Worm (Caenorhabditis elegans): ENCODE measurements around the gene R107.9.

Gene R107.9

DNA sequence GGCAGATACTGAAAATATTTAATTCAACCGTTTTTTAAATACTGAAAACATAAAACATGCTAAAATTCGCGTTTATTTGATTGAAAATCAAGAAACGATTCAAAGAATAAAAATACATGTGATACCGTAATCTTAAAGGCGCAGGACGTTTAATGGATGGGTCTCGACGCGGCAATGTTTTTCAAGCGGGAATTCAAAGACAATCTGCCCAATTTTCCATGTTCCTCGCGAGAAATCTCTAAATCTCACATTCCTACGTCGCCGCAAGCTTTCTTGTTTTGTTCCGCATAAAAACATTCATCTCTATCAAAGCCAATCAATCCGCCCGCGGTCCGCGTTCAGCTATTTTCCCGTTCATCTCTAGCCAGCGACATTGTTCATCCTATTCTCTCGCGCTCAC lies 36.3 kb upstream of the R107.9 start:
- peak; percentile 51 for TF ChIP-seq aha-1 (tag)
- 0 out of 2 replicates have a peak, but pooled peaks have one; percentile 13 for TF ChIP-seq lin-38 (GFP tag; IDR thresholded peaks at IDR 0.05)
- no peak for TF ChIP-seq zag-1 (tag; optimal IDR thresholded peaks at IDR 0.05)
- TF ChIP-seq sdz-12 (GFP tag; optimal IDR thresholded peaks at IDR 0.05): no peak
- TF ChIP-seq lin-1 (GFP tag; IDR thresholded peaks at IDR 0.05): no peak
- no peak for TF ChIP-seq duxl-1 (tag; optimal IDR thresholded peaks at IDR 0.05; ENCODE audit: poor library complexity)
- TF ChIP-seq hif-1 (tag; optimal IDR thresholded peaks at IDR 0.05): no peak
- no peak for TF ChIP-seq ceh-82 (tag; optimal IDR thresholded peaks at IDR 0.05)
- no peak for TF ChIP-seq Y75B8A.6 (GFP tag; IDR thresholded peaks at IDR 0.05)

DNA sequence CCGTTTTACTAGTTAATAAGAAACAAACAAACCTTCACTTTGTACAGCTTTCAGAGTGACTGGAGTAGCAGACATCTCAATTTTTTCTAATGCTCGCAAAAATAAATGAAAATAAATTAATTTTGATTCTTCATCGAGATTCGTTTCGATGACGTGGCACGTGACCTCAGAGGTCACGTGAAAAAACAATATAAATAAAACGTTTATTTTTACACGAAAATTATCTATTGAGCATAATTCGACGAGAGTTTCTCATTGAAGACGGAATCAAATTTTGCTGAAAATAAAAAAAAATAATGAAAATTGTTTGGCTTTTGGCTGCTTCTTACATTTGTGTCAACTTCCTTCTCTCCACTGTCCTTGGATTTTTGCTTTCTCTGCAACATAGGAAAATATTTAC lies 35.9 kb upstream of the R107.9 start, which contains the start of gene rpn-6.2:
rpn-6.2 (minus strand) TSS at position 101 of the 400 bp plus-strand sequence.
- TF ChIP-seq Y48G9A.11 (GFP tag; IDR thresholded peaks at IDR 0.05) (no peak), aha-1 (tag) (no peak), ceh-32 (tag; optimal IDR thresholded peaks at IDR 0.05; ENCODE audit: poor library complexity) (no peak), madf-9 (GFP tag; conservative IDR thresholded peaks at IDR 0.05) (no peak), Y5F2A.4 (GFP tag; optimal IDR thresholded peaks at IDR 0.05) (no peak), egl-27 (tag; optimal IDR thresholded peaks at IDR 0.05) (no peak), set-16 (GFP tag; IDR thresholded peaks at IDR 0.05) (no peak), F49E8.2 (tag; optimal IDR thresholded peaks at IDR 0.05; ENCODE audit: borderline replicate concordance) (no peak), lin-38 (GFP tag; IDR thresholded peaks at IDR 0.05) (no peak), unc-62 (GFP tag; optimal IDR thresholded peaks at IDR 0.05 in 1 of 2) (no peak), unc-62 (tag; optimal IDR thresholded peaks at IDR 0.05) (no peak), nhr-77 (tag; optimal IDR thresholded peaks at IDR 0.05) (no peak), spr-1 (tag; optimal IDR thresholded peaks at IDR 0.05) (no peak), php-3 (GFP tag; IDR thresholded peaks at IDR 0.05) (no peak), ZK546.5 (tag; optimal IDR thresholded peaks at IDR 0.05) (no peak), nhr-6 (tag; optimal IDR thresholded peaks at IDR 0.05) (no peak), nhr-41 (GFP tag; IDR thresholded peaks at IDR 0.05) (no peak), daf-8 (GFP tag; IDR thresholded peaks at IDR 0.05) (no peak), dmd-9 (GFP tag; IDR thresholded peaks at IDR 0.05) (no peak)

DNA sequence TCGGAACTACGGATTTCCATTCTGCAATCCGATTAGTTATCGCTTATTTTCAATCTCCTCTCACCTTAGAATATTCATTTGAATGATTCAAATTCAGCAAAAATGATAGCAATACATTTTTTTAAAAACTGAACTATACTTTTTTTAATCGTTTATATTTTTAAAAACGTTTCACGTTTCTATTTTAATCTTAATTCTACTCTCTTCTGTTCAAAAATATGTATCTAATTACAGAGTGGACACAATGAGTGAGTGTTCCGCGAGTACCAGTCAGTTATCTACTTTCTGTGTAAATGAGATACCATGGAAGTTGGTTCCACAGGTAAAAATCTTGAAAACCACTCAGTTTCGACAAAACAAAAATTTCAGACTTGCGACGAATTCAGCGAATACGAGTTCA lies 35.2 kb upstream of the R107.9 start, which contains the start of the genes F59B2.15 and zif-1:
F59B2.15 (minus strand) TSS at position 101 of the 400 bp plus-strand sequence.
zif-1 (plus strand) TSS at position 235 of the 400 bp plus-strand sequence.
- no peak for TF ChIP-seq ceh-62 (tag; optimal IDR thresholded peaks at IDR 0.05)
- TF ChIP-seq ama-1 (optimal IDR thresholded peaks at IDR 0.05): no peak
- TF ChIP-seq hlh-30 (tag; optimal IDR thresholded peaks at IDR 0.05; ENCODE audit: insufficient read depth): no peak
- no peak for TF ChIP-seq zfp-3 (GFP tag; conservative IDR thresholded peaks at IDR 0.05)
- TF ChIP-seq vab-7 (GFP tag; IDR thresholded peaks at IDR 0.05): no peak
- TF ChIP-seq mdl-1 (tag; optimal IDR thresholded peaks at IDR 0.05): no peak
- TF ChIP-seq lsy-2 (tag; optimal IDR thresholded peaks at IDR 0.05): no peak
- no peak for TF ChIP-seq nhr-28 (tag; optimal IDR thresholded peaks at IDR 0.05)
- no peak for TF ChIP-seq hlh-11 (tag; optimal IDR thresholded peaks at IDR 0.05)
- TF ChIP-seq mxl-2 (GFP tag; conservative IDR thresholded peaks at IDR 0.05): no peak
- TF ChIP-seq unc-39 (tag; optimal IDR thresholded peaks at IDR 0.05): no peak
- TF ChIP-seq nhr-102 (tag; optimal IDR thresholded peaks at IDR 0.05): no peak
- no peak for TF ChIP-seq pha-4 (GFP tag; IDR thresholded peaks at IDR 0.05)
- TF ChIP-seq pha-4 (tag; optimal IDR thresholded peaks at IDR 0.05): no peak
- TF ChIP-seq mep-1 (tag; optimal IDR thresholded peaks at IDR 0.05): no peak
- TF ChIP-seq lin-13 (GFP tag; optimal IDR thresholded peaks at IDR 0.05): no peak
- TF ChIP-seq sdz-12 (GFP tag; optimal IDR thresholded peaks at IDR 0.05): no peak
- TF ChIP-seq hmg-1.1 (GFP tag; IDR thresholded peaks at IDR 0.05): no peak
- no peak for TF ChIP-seq ceh-32 (tag; optimal IDR thresholded peaks at IDR 0.05; ENCODE audit: poor library complexity)

Data from whole organism, L4 larva.